Fruit fly (Drosophila melanogaster): Measurements from ENCODE around the gene CG9667.

- TF ChIP-seq insv (optimal IDR thresholded peaks at IDR 0.05) (no peak), h (optimal IDR thresholded peaks at IDR 0.05) (no peak), psq (optimal IDR thresholded peaks at IDR 0.05) (no peak), Sin3A (optimal IDR thresholded peaks at IDR 0.05) (no peak)
Measured at dm6 chr3R:8115951-8116611, 10.1 kb downstream of the CG9667 start.

All from Kc167 (cell line).